Worm (Caenorhabditis elegans) whole organism, mixed stage, embryonic: ENCODE measurements around the gene srw-97.
"Not testable (repeated sequence)": the region's sequence is repeated elsewhere in the genome, so short reads cannot be mapped to it uniquely, and the experiment has no call there.

Experiments used
- blmp-1 ChIP-seq: fragments of 150-350 bp; optimal IDR thresholded peaks from 2 replicates; lab custom pipeline; 2014; ENCODE audit warnings: missing biosample characterization, missing genetic modification characterization
- ceh-39 ChIP-seq: fragments of 150-350 bp; optimal IDR thresholded peaks from 2 replicates; lab custom pipeline; 2014; ENCODE audit warnings: missing biosample characterization, missing genetic modification characterization
- ces-1 ChIP-seq: fragments of 150-350 bp; optimal IDR thresholded peaks from 2 replicates; lab custom pipeline; 2014; ENCODE audit warnings: missing biosample characterization, missing genetic modification reagents, missing genetic modification characterization
- cnd-1 ChIP-seq: fragments of 200-800 bp; sonication (Bioruptor generic); optimal IDR thresholded peaks from 2 replicates; lab custom pipeline; 2018; ENCODE audit warnings: mild to moderate bottlenecking, missing genetic modification characterization, missing compliant biosample characterization
- drap-1 ChIP-seq: fragments of 200-800 bp; sonication (Bioruptor generic); optimal IDR thresholded peaks from 3 replicates; lab custom pipeline; 2018; ENCODE audit warnings: mild to moderate bottlenecking, missing genetic modification characterization, missing compliant biosample characterization
- elt-3 ChIP-seq: fragments of 150-350 bp; optimal IDR thresholded peaks from 2 replicates; lab custom pipeline; 2014; ENCODE audit warnings: missing biosample characterization, missing genetic modification characterization
- ham-2 ChIP-seq: fragments of 200-800 bp; sonication (Bioruptor generic); optimal IDR thresholded peaks from 2 replicates; lab custom pipeline; 2018; ENCODE audit warnings: mild to moderate bottlenecking, missing genetic modification characterization, missing compliant biosample characterization
- hlh-1 ChIP-seq: fragments of 150-350 bp; optimal IDR thresholded peaks from 2 replicates; lab custom pipeline; 2014; ENCODE audit warnings: missing biosample characterization, missing genetic modification reagents, missing genetic modification characterization
- lin-13 ChIP-seq: fragments of 150-350 bp; optimal IDR thresholded peaks from 2 replicates; lab custom pipeline; 2014; ENCODE audit warnings: missing biosample characterization, missing genetic modification characterization
- lin-32 ChIP-seq: fragments of 200-800 bp; sonication (Bioruptor generic); optimal IDR thresholded peaks from 2 replicates; lab custom pipeline; 2018; ENCODE audit warnings: mild to moderate bottlenecking, missing genetic modification characterization, missing compliant biosample characterization
- mab-5 ChIP-seq: fragments of 150-350 bp; optimal IDR thresholded peaks from 2 replicates; lab custom pipeline; 2014; ENCODE audit warnings: missing biosample characterization, missing genetic modification characterization
- mls-2 ChIP-seq: sonication (generic microtip); optimal IDR thresholded peaks from 2 replicates; lab custom pipeline; 2016; ENCODE audit warnings: mild to moderate bottlenecking, missing genetic modification characterization, moderate library complexity, missing compliant biosample characterization
- nhr-12 ChIP-seq: fragments of 150-350 bp; optimal IDR thresholded peaks from 2 replicates; lab custom pipeline; 2014; ENCODE audit warnings: missing biosample characterization, missing genetic modification characterization
- nhr-2 ChIP-seq: fragments of 150-350 bp; optimal IDR thresholded peaks from 2 replicates; lab custom pipeline; 2014; ENCODE audit warnings: missing biosample characterization, missing genetic modification characterization
- nhr-237 ChIP-seq: fragments of 150-350 bp; optimal IDR thresholded peaks from 2 replicates; lab custom pipeline; 2014; ENCODE audit warnings: missing biosample characterization, missing genetic modification characterization
- nhr-76 ChIP-seq: sonication (generic microtip); optimal IDR thresholded peaks from 2 replicates; lab custom pipeline; 2017; ENCODE audit warnings: missing biosample characterization, missing genetic modification characterization
- pha-4 ChIP-seq: fragments of 150-350 bp; optimal IDR thresholded peaks from 2 replicates; lab custom pipeline; 2018; ENCODE audit warnings: missing biosample characterization, missing genetic modification reagents, missing genetic modification characterization
- snpc-4 ChIP-seq: fragments of 150-350 bp; optimal IDR thresholded peaks from 2 replicates; lab custom pipeline; 2014; ENCODE audit warnings: missing biosample characterization, missing genetic modification characterization
- sptf-1 ChIP-seq: sonication (generic microtip); optimal IDR thresholded peaks from 2 replicates; lab custom pipeline; 2017; ENCODE audit warnings: mild to moderate bottlenecking, missing genetic modification characterization, moderate library complexity, missing compliant biosample characterization
- tbx-8 ChIP-seq: fragments of 200-800 bp; sonication (Bioruptor generic); optimal IDR thresholded peaks from 2 replicates; lab custom pipeline; 2018; ENCODE audit warnings: mild to moderate bottlenecking, missing genetic modification characterization, moderate library complexity, missing compliant biosample characterization
- unc-120 ChIP-seq: sonication (generic microtip); optimal IDR thresholded peaks from 2 replicates; lab custom pipeline; 2017; ENCODE audit warnings: missing genetic modification characterization, missing compliant biosample characterization; ENCODE audit not compliant: poor library complexity, severe bottlenecking
- unc-39 ChIP-seq: fragments of 150-350 bp; optimal IDR thresholded peaks from 2 replicates; lab custom pipeline; 2014; ENCODE audit warnings: missing biosample characterization, missing genetic modification characterization
- unc-62 ChIP-seq: fragments of 150-350 bp; optimal IDR thresholded peaks from 2 replicates; lab custom pipeline; 2014; ENCODE audit warnings: missing biosample characterization, missing genetic modification reagents, missing genetic modification characterization
- zip-8 ChIP-seq: fragments of 150-350 bp; optimal IDR thresholded peaks from 2 replicates; lab custom pipeline; 2014; ENCODE audit warnings: missing biosample characterization, missing genetic modification characterization
- ztf-11 ChIP-seq: fragments of 150-350 bp; optimal IDR thresholded peaks from 2 replicates; lab custom pipeline; 2014; ENCODE audit warnings: missing biosample characterization, missing genetic modification characterization

Gene srw-97

DNA sequence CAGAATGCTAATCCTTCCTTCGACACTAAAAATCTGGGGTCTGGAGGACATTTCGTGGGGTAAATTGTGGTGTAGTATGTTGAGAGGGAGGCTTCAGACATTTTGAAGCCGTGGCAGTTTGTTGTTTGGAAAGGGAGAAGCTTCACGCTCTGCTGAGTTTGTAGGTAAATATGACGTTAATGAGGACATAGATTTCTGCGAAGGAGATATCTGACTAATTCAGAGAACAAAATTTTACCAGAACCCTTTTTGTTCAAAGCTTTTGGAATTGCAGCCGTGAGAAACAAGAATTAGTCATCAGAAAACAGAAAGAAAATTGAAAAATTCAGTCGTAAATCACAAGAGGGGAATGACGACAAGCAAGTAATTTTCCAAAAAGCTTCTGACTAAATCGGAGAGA is 28.3 kb downstream of the srw-97 start, which contains the start of gene srh-72:
Gene srh-72 (minus strand): TSS at position 101 of the 400 bp plus-strand sequence.
- TF ChIP-seq unc-62 (GFP tag; lab: Kevin White, UChicago) (no peak), snpc-4 (no peak), cnd-1 (tag; lab: Kevin White, UChicago) (no peak), sptf-1 (tag; lab: Kevin White, UChicago) (no peak), nhr-2 (no peak), ces-1 (GFP tag; lab: Kevin White, UChicago) (no peak), tbx-8 (GFP tag; lab: Kevin White, UChicago) (no peak), lin-13 (no peak), blmp-1 (no peak), pha-4 (tag; lab: Kevin White, UChicago) (no peak), nhr-12 (tag; lab: Kevin White, UChicago) (no peak), ham-2 (no peak), mab-5 (tag; lab: Kevin White, UChicago) (no peak), unc-120 (tag; lab: Kevin White, UChicago) (no peak), nhr-237 (tag; lab: Kevin White, UChicago) (no peak), unc-39 (tag; lab: Kevin White, UChicago) (no peak)

DNA sequence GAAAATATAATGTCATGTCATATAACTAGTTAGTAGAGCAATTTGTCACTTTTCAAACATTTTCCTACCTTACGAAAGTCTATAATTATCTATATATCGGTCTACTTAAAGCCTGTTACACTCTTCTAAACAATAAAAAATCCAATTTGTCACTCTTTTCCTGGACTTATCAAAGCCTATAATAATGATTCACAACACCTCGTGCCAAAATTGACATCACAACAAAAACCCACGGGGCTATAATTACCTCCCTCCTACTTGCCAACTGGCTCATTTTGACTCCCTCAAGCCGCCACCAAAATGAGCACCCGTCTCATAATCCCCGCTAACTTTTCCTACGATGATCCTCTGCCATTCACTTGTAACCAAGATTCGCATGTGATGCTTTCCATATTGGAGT is 32.4 kb downstream of the srw-97 start, which contains the start of gene srg-20:
Gene srg-20 (plus strand): TSS at position 301 of the 400 bp plus-strand sequence.
- TF ChIP-seq hlh-1 (tag; lab: Kevin White, UChicago); tbx-8 (GFP tag; lab: Kevin White, UChicago); ztf-11: not testable (repeated sequence)
- TF ChIP-seq, all 35 proteins: peak for 0; not testable (repeated sequence) for 35

DNA sequence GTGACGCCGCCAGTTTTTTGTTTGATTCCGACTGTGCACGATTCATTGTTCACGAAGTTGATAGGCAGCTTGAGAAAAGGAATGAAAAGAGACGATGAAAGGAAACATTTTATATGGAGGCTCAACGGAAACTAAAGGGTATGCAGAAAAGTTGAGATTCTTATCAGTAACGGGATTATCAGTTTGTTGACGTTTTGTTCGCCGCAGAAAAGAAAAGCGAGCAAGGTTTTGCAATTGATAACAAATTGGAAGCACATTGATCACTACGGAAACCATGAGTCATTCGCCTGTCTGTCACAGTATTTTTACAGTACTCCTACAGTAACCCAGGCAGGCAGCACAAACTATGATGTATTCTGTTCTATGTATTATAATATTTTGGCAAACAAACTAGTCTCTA is 32.8 kb downstream of the srw-97 start:
- TF ChIP-seq elt-3 (tag; lab: Kevin White, UChicago): no peak
- TF ChIP-seq ces-1 (GFP tag; lab: Kevin White, UChicago): no peak
- TF ChIP-seq hlh-1 (tag; lab: Kevin White, UChicago): no peak
- no peak for TF ChIP-seq pha-4 (tag; lab: Kevin White, UChicago)

DNA sequence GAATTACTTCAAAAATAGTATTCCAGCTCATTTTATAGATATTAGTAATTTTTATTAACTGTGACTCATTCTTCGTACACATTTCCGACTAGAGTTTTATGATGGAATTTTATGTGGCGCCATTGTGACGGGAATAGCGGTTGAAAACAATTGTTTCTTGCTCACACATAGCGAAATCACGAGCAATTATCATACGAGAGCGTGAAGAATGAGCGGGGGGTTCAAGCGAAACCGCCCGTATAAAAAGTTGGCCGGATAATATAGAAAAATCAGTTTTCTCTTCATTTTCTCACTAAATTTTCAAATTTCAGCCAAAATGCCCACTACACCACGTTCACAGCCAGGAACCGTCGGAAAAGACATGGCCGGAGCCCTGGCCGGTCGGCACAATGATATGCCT is 35.3 kb downstream of the srw-97 start, which contains the start of gene C08E3.1:
Gene C08E3.1 (plus strand): TSS at position 301 of the 400 bp plus-strand sequence.
- TF ChIP-seq sptf-1 (tag; lab: Kevin White, UChicago); mls-2 (tag; lab: Kevin White, UChicago); unc-62 (GFP tag; lab: Kevin White, UChicago): not testable (repeated sequence)

DNA sequence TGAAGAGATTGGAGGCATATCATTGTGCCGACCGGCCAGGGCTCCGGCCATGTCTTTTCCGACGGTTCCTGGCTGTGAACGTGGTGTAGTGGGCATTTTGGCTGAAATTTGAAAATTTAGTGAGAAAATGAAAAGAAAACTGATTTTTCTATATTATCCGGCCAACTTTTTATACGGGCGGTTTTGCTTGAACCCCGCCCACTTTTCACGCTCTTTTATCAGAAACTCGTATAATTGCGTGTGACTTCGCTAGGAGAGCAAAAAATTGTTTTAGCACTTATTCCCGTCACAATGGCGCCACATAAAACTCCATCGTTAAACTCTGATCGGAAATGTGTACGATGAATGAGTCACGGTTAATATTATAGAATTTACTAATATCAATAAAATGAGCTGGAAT is 36.6 kb downstream of the srw-97 start, which contains the start of gene C08E3.13:
Gene C08E3.13 (minus strand): TSS at position 101 of the 400 bp plus-strand sequence.
- not testable (repeated sequence) for TF ChIP-seq nhr-2; snpc-4; nhr-76 (tag; lab: Kevin White, UChicago)

DNA sequence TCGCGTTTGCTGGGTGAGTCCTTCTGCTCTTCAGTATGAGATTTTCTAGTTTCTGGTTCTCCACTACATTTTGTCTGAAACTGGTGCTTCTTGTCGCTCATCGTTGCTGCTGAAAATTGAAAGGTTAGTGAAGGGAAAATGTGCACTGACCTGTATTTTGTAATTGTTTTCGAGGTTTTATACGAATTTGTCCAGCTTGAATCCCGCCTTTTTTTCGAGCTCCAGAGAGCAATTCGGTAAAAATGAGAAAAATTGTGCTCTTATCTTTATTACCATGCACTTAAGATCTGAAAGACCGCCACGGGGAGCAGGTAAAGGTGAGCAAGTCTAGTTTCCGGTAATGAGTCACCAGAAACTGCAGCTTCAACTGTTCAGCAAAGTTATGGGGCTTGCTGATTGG is 41.0 kb downstream of the srw-97 start, which contains the start of gene C08E3.15:
Gene C08E3.15 (minus strand): TSS at position 101 of the 400 bp plus-strand sequence.
- TF ChIP-seq unc-39 (tag; lab: Kevin White, UChicago); ces-1 (GFP tag; lab: Kevin White, UChicago); pha-4 (tag; lab: Kevin White, UChicago): not testable (repeated sequence)

DNA sequence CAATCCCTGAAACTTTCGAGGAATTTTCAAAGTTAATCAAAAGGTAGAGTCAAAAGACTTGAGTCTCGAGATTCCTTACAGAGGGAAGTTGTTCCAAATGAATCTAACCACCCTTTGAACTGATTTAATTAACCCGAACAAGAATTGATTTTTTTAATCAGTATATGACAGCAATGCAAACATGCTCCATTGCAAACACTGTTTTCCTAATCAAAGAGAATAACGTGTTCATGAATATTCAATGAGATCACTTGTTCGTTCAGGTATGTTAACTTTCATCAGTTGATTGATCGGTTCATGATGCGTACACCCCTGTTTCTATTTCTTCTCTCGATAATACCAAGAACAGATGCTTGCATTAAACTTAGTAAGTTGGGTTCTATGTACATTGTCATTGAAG is 43.1 kb downstream of the srw-97 start, which contains the start of gene C08E3.14:
Gene C08E3.14 (plus strand): TSS at position 301 of the 400 bp plus-strand sequence.
- TF ChIP-seq pha-4 (tag; lab: Kevin White, UChicago) (no peak), snpc-4 (no peak), nhr-76 (tag; lab: Kevin White, UChicago) (no peak), lin-32 (GFP tag; lab: Kevin White, UChicago) (no peak), zip-8 (tag; lab: Kevin White, UChicago) (no peak), nhr-237 (tag; lab: Kevin White, UChicago) (no peak), elt-3 (tag; lab: Kevin White, UChicago) (no peak), ceh-39 (tag; lab: Kevin White, UChicago) (no peak)

DNA sequence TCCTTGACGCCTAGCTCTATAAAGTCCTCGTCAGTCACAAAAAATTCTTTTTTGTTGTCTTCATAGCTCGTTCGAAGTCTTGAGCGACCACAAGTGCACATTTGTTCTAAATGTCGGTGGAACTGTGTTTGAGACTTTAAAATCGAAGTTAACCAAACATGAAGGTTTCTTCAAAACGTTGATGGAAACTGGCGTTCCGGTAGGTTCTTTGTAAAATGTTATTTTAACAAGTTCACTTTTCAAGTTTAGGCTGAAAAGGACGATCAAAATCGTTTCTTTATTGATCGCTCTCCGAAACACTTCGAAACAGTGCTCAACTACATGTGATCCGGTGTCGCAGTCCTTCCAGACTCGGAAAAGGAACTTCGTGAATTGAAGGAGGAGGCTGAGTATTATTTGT is 44.2 kb downstream of the srw-97 start, which contains the start of gene fbxa-160:
Gene fbxa-160 (minus strand): TSS at position 101 of the 400 bp plus-strand sequence.
- no peak for TF ChIP-seq pha-4 (tag; lab: Kevin White, UChicago)
- TF ChIP-seq ces-1 (GFP tag; lab: Kevin White, UChicago): no peak
- TF ChIP-seq drap-1 (GFP tag; lab: Kevin White, UChicago): no peak
- no peak for TF ChIP-seq elt-3 (tag; lab: Kevin White, UChicago)
- no peak for TF ChIP-seq nhr-76 (tag; lab: Kevin White, UChicago)
- TF ChIP-seq cnd-1 (tag; lab: Kevin White, UChicago): no peak
- no peak for TF ChIP-seq lin-13
